Fruit fly (Drosophila melanogaster): ENCODE data around the gene CG7557.

The CG7557 gene

dm6 chr3L:11431251-11431925 lies 13.6 kb upstream of the CG7557 start:
- TF ChIP-seq CG13204 (GFP tag; optimal IDR thresholded peaks at IDR 0.05) (peak; percentile 87), rn (GFP tag; IDR thresholded peaks at IDR 0.05) (peak; percentile 87), Snoo (tag; optimal IDR thresholded peaks at IDR 0.05) (peak; percentile 95), Ets98B (GFP tag; IDR thresholded peaks at IDR 0.05) (peak; percentile 96), CG9948 (tag; optimal IDR thresholded peaks at IDR 0.05) (peak; percentile 81), CG12605 (GFP tag; IDR thresholded peaks at IDR 0.05) (peak; percentile 88), Pif1A (GFP tag; optimal IDR thresholded peaks at IDR 0.05) (peak; percentile 94), CG10348 (GFP tag; IDR thresholded peaks at IDR 0.05) (peak; percentile 93), CG8159 (tag; optimal IDR thresholded peaks at IDR 0.05) (peak; percentile 89), CG8301 (tag; optimal IDR thresholded peaks at IDR 0.05) (peak; percentile 82), CG17806 (tag; optimal IDR thresholded peaks at IDR 0.05) (peak; percentile 87), CG32121 (GFP tag; IDR thresholded peaks at IDR 0.05) (peak; percentile 95), CG15710 (tag; optimal IDR thresholded peaks at IDR 0.05) (peak; percentile 94), Pif1B (GFP tag; optimal IDR thresholded peaks at IDR 0.05) (peak; percentile 89), fd96Ca (GFP tag; IDR thresholded peaks at IDR 0.05) (peak; percentile 97), D1 (tag; optimal IDR thresholded peaks at IDR 0.05) (peak; percentile 69), CG4496 (GFP tag; IDR thresholded peaks at IDR 0.05) (peak; percentile 95), CG34367 (tag; optimal IDR thresholded peaks at IDR 0.05) (peak; percentile 94), gl (tag; optimal IDR thresholded peaks at IDR 0.05) (peak; percentile 81), EcR (GFP tag; optimal IDR thresholded peaks at IDR 0.05) (peak; percentile 49), CG14655 (GFP tag; optimal IDR thresholded peaks at IDR 0.05) (peak; percentile 81)

dm6 chr3L:11431926-11432323 lies 13.0 kb upstream of the CG7557 start:
- TF ChIP-seq EcR (GFP tag; optimal IDR thresholded peaks at IDR 0.05) (peak; percentile 65), Snoo (tag; optimal IDR thresholded peaks at IDR 0.05) (no peak), CG8159 (tag; optimal IDR thresholded peaks at IDR 0.05) (no peak), fd96Ca (GFP tag; IDR thresholded peaks at IDR 0.05) (0 out of 3 replicates have a peak, but pooled peaks have one; percentile 24), CG10348 (GFP tag; IDR thresholded peaks at IDR 0.05) (no peak), CG32121 (GFP tag; IDR thresholded peaks at IDR 0.05) (0 out of 2 replicates have a peak, but pooled peaks have one; percentile 14), CG9948 (tag; optimal IDR thresholded peaks at IDR 0.05) (no peak), gl (tag; optimal IDR thresholded peaks at IDR 0.05) (no peak)

- no peak for TF ChIP-seq EcR (GFP tag; optimal IDR thresholded peaks at IDR 0.05)
- TF ChIP-seq CG8301 (tag; optimal IDR thresholded peaks at IDR 0.05) = no peak
- no peak for TF ChIP-seq CG4496 (GFP tag; IDR thresholded peaks at IDR 0.05)
- no peak for TF ChIP-seq Snoo (tag; optimal IDR thresholded peaks at IDR 0.05)
- no peak for TF ChIP-seq Ets98B (GFP tag; IDR thresholded peaks at IDR 0.05)
- TF ChIP-seq gl (tag; optimal IDR thresholded peaks at IDR 0.05) = no peak
These were observed 12.5 kb upstream of the CG7557 start for dm6 chr3L:11432472-11432871.

dm6 chr3L:11433151-11433550 lies 11.8 kb upstream of the CG7557 start:
- no peak for TF ChIP-seq D1 (tag; optimal IDR thresholded peaks at IDR 0.05)
- 0 out of 2 replicates have a peak, but pooled peaks have one; percentile 15 for TF ChIP-seq rn (GFP tag; IDR thresholded peaks at IDR 0.05)
- TF ChIP-seq CG8159 (tag; optimal IDR thresholded peaks at IDR 0.05) = peak; percentile 56
- TF ChIP-seq CG13204 (GFP tag; optimal IDR thresholded peaks at IDR 0.05) = no peak
- TF ChIP-seq CG32121 (GFP tag; IDR thresholded peaks at IDR 0.05) = 0 out of 2 replicates have a peak, but pooled peaks have one; percentile 18
- peak; percentile 65 for TF ChIP-seq fd96Ca (GFP tag; IDR thresholded peaks at IDR 0.05)
- TF ChIP-seq CG14655 (GFP tag; optimal IDR thresholded peaks at IDR 0.05) = peak; percentile 31
- peak; percentile 6 for TF ChIP-seq CG15710 (tag; optimal IDR thresholded peaks at IDR 0.05)
- TF ChIP-seq CG9948 (tag; optimal IDR thresholded peaks at IDR 0.05) = peak; percentile 4
- TF ChIP-seq Snoo (tag; optimal IDR thresholded peaks at IDR 0.05) = no peak
- TF ChIP-seq CG17806 (tag; optimal IDR thresholded peaks at IDR 0.05) = peak; percentile 21
- TF ChIP-seq CG4496 (GFP tag; IDR thresholded peaks at IDR 0.05) = peak; percentile 71

dm6 chr3L:11434112-11434511 lies 10.8 kb upstream of the CG7557 start:
- TF ChIP-seq CG14655 (GFP tag; optimal IDR thresholded peaks at IDR 0.05) (no peak), CG34367 (tag; optimal IDR thresholded peaks at IDR 0.05) (no peak), CG17806 (tag; optimal IDR thresholded peaks at IDR 0.05) (no peak), CG8159 (tag; optimal IDR thresholded peaks at IDR 0.05) (no peak), EcR (GFP tag; optimal IDR thresholded peaks at IDR 0.05) (no peak), gl (tag; optimal IDR thresholded peaks at IDR 0.05) (no peak), CG8301 (tag; optimal IDR thresholded peaks at IDR 0.05) (no peak), CG13204 (GFP tag; optimal IDR thresholded peaks at IDR 0.05) (no peak), CG15710 (tag; optimal IDR thresholded peaks at IDR 0.05) (no peak), CG4496 (GFP tag; IDR thresholded peaks at IDR 0.05) (no peak), rn (GFP tag; IDR thresholded peaks at IDR 0.05) (no peak), Pif1B (GFP tag; optimal IDR thresholded peaks at IDR 0.05) (no peak), Pif1A (GFP tag; optimal IDR thresholded peaks at IDR 0.05) (no peak), Ets98B (GFP tag; IDR thresholded peaks at IDR 0.05) (no peak), CG32121 (GFP tag; IDR thresholded peaks at IDR 0.05) (no peak), CG9948 (tag; optimal IDR thresholded peaks at IDR 0.05) (no peak)

- TF ChIP-seq Pif1A (GFP tag; optimal IDR thresholded peaks at IDR 0.05) (no peak), gl (tag; optimal IDR thresholded peaks at IDR 0.05) (no peak), EcR (GFP tag; optimal IDR thresholded peaks at IDR 0.05) (no peak), CG14655 (GFP tag; optimal IDR thresholded peaks at IDR 0.05) (no peak), rn (GFP tag; IDR thresholded peaks at IDR 0.05) (no peak), CG15710 (tag; optimal IDR thresholded peaks at IDR 0.05) (no peak), fd96Ca (GFP tag; IDR thresholded peaks at IDR 0.05) (no peak), Snoo (tag; optimal IDR thresholded peaks at IDR 0.05) (no peak), CG9948 (tag; optimal IDR thresholded peaks at IDR 0.05) (no peak), D1 (tag; optimal IDR thresholded peaks at IDR 0.05) (no peak)
These were observed 9.6 kb upstream of the CG7557 start, which contains the start of gene CG6149 for dm6 chr3L:11435376-11435775. Gene CG6149 (minus strand): TSS chr3L:11435476.
